Worm (Caenorhabditis elegans) whole organism, L2 larva: Measurements from ENCODE around the gene grl-14.

Source experiments
- mab-5 ChIP-seq: fragments of 150-350 bp; optimal IDR thresholded peaks from 2 replicates; lab custom pipeline; 2014; ENCODE audit warnings: missing biosample characterization, missing genetic modification characterization
- nhr-10 ChIP-seq: sonication (generic microtip); optimal IDR thresholded peaks from 2 replicates; lab custom pipeline; 2017; ENCODE audit warnings: missing biosample characterization, missing genetic modification characterization
- nhr-77 ChIP-seq: fragments of 150-350 bp; optimal IDR thresholded peaks from 2 replicates; lab custom pipeline; 2014; ENCODE audit warnings: missing biosample characterization, missing genetic modification characterization

- TF ChIP-seq nhr-10 (tag; lab: Kevin White, UChicago), result no peak
- TF ChIP-seq nhr-77 (tag; lab: Kevin White, UChicago), result no peak
- no peak for TF ChIP-seq mab-5 (tag; lab: Kevin White, UChicago)
Observed at ce11 chrV:20785050-20785847, 40.1 kb upstream of the grl-14 start.
